Worm (Caenorhabditis elegans): Measurements from ENCODE around the gene str-172.

DNA sequence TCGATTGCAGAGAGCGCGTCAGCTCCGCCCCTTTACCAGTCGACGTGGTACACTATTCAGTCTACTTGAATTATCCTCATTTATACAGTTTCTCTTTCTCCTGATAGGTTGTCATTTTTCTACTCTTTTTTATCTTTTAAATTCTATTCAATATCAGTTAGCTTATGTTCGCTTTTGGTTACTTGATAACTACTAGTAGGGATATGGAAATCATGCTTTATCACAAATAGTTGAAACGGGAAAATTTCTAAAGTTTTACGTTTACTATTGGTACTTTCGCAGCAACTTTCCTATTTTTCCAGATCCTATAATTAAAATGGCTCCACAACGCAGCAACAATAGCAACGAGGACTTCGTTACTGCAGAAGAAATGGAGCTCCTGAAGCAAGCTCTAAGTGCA, 22.1 kb upstream of the str-172 start, which contains the start of gene sgnh-1:
- TF ChIP-seq rcor-1 (GFP tag; IDR thresholded peaks at IDR 0.05) (no peak), attf-6 (GFP tag; IDR thresholded peaks at IDR 0.05) (no peak), tlf-1 (GFP tag; optimal IDR thresholded peaks at IDR 0.05) (no peak), snpc-4 (GFP tag; optimal IDR thresholded peaks at IDR 0.05) (no peak), snpc-4 (tag; optimal IDR thresholded peaks at IDR 0.05) (no peak), unc-130 (GFP tag; optimal IDR thresholded peaks at IDR 0.05) (no peak), ztf-22 (GFP tag; optimal IDR thresholded peaks at IDR 0.05) (no peak), fkh-3 (tag; optimal IDR thresholded peaks at IDR 0.05) (no peak)
